Fruit fly (Drosophila melanogaster): Measurements from ENCODE around the gene Spn28Da.

- TF ChIP-seq Dll (optimal IDR thresholded peaks at IDR 0.05) (no peak), EcR (GFP tag; optimal IDR thresholded peaks at IDR 0.05) (no peak), pan (optimal IDR thresholded peaks at IDR 0.05) (no peak), psq (optimal IDR thresholded peaks at IDR 0.05) (no peak), CG8478 (optimal IDR thresholded peaks at IDR 0.05) (no peak), usp (GFP tag; optimal IDR thresholded peaks at IDR 0.05) (no peak)
Measured at dm6 chr2L:7912878-7913277, 23.9 kb upstream of the Spn28Da start.
